Fruit fly (Drosophila melanogaster): ENCODE measurements around the gene Tango9.

Gene Tango9

DNA sequence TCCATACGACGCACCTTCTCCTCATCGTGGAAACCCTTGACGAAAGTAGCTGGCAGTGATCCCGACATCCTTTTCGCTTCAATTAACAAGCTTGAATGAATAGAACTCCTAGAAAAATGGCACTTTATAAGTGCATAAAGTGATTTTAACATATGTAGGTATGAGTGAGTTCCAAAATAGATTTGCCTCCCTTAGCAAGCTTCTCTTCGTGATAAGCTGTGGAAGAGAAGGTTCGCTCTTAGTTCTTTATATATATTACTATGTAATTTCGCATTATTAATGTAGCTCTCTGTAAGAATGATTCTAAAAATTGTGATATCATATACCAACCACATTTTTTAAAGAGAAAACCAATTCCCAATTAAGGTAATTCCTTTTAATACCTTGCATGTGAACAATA is 9.7 kb upstream of the Tango9 start, which contains the start of gene CG3397:
TSS of gene CG3397 (minus strand) at position 101 of the 400 bp plus-strand sequence.
- no peak for TF ChIP-seq rn (GFP tag; IDR thresholded peaks at IDR 0.05)
- TF ChIP-seq CG13204 (GFP tag; optimal IDR thresholded peaks at IDR 0.05), result no peak
- no peak for TF ChIP-seq CG34367 (tag; optimal IDR thresholded peaks at IDR 0.05)
- no peak for TF ChIP-seq CG12605 (GFP tag; IDR thresholded peaks at IDR 0.05)
- TF ChIP-seq D1 (tag; optimal IDR thresholded peaks at IDR 0.05), result no peak
- no peak for TF ChIP-seq fd96Ca (GFP tag; IDR thresholded peaks at IDR 0.05)
- no peak for TF ChIP-seq Pif1B (GFP tag; optimal IDR thresholded peaks at IDR 0.05)
- TF ChIP-seq Ets98B (GFP tag; IDR thresholded peaks at IDR 0.05), result no peak
- no peak for TF ChIP-seq Snoo (tag; optimal IDR thresholded peaks at IDR 0.05)
- no peak for TF ChIP-seq CG10348 (GFP tag; IDR thresholded peaks at IDR 0.05)
- no peak for TF ChIP-seq CG8301 (tag; optimal IDR thresholded peaks at IDR 0.05)

DNA sequence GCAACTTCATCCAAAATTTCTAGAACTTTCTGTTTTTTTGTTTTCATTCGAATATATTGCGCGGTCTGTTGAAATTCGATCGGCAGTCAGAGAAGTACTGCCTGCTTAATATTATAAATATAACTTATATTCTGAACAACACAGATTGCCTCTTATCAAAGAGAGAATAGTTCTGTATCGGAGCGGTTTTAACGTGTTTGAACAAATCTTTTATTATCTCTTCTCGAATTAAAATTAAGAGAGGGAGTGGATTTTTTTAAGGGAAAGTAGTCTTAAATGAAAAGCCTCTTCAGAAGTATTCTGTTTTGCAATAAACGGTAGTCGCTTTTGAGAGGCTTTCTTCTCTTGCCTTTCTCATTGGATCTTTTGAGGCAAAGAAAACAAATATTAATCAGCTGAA is 7.8 kb upstream of the Tango9 start:
- TF ChIP-seq D1 (tag; optimal IDR thresholded peaks at IDR 0.05) (peak; percentile 11), CG15710 (tag; optimal IDR thresholded peaks at IDR 0.05) (no peak)

DNA sequence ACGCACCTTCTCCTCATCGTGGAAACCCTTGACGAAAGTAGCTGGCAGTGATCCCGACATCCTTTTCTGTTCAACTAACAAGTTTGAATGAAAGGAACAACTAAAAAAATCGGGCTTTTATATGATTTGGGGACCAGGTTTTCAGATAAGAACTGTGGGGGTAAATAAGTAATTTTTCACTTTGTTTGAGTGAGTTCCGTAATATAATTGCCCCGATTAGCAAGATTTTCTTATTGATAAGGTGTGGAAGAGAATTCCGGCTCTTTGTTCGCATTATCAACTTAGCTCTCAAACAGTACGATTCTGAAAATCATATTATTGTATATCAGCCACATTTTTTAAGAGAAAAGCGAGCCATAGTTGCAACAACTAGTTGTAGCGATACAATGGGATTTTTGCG is 7.3 kb upstream of the Tango9 start, which contains the start of gene CG12224:
TSS of gene CG12224 (minus strand) at position 101 of the 400 bp plus-strand sequence.
- no peak for TF ChIP-seq CG10348 (GFP tag; IDR thresholded peaks at IDR 0.05)
- TF ChIP-seq CG8301 (tag; optimal IDR thresholded peaks at IDR 0.05), result no peak
- TF ChIP-seq Pif1B (GFP tag; optimal IDR thresholded peaks at IDR 0.05), result no peak
- TF ChIP-seq D1 (tag; optimal IDR thresholded peaks at IDR 0.05), result no peak
- TF ChIP-seq CG32121 (GFP tag; IDR thresholded peaks at IDR 0.05), result no peak
- TF ChIP-seq gl (tag; optimal IDR thresholded peaks at IDR 0.05), result no peak
- no peak for TF ChIP-seq CG4496 (GFP tag; IDR thresholded peaks at IDR 0.05)
- no peak for TF ChIP-seq CG8159 (tag; optimal IDR thresholded peaks at IDR 0.05)
- TF ChIP-seq CG14655 (GFP tag; optimal IDR thresholded peaks at IDR 0.05), result no peak
- TF ChIP-seq EcR (GFP tag; optimal IDR thresholded peaks at IDR 0.05), result no peak
- no peak for TF ChIP-seq CG13204 (GFP tag; optimal IDR thresholded peaks at IDR 0.05)
- no peak for TF ChIP-seq Snoo (tag; optimal IDR thresholded peaks at IDR 0.05)

DNA sequence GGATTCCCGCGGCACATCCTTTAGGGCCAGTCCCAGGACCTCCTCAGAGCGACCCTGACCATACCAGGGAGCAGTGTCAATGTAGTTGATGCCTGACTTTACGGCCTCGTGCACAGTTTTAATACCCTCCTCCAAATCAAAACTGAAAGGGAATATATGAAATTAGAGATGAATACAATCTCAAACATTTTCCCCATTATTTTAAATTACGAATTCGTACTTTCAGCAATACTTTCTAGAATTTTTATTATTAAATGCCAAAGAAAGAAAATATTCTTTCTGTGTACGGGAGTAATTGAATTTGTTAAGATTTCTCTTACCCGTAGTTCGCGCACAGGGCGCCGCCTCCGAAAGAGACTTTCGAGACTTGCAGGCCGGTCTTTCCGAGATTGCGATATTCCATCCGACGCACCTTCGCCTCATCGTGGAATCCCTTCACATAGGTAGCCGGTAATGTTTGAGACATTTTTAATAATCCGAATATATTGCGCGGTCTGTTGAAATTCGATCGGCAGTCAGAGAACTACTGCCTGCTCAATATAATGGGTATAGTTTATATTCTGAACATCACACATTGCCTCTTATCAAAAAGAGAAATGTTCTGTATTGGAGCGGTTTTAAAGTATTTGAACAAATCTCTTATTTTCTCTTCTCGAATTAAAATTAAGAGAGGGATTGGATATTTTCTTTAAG is 5.3 kb upstream of the Tango9 start, which contains the start of gene CG18547:
TSS of gene CG18547 (minus strand) at position 512 of the 693 bp plus-strand sequence.
- TF ChIP-seq CG32121 (GFP tag; IDR thresholded peaks at IDR 0.05) (no peak), rn (GFP tag; IDR thresholded peaks at IDR 0.05) (no peak), CG12605 (GFP tag; IDR thresholded peaks at IDR 0.05) (no peak), fd96Ca (GFP tag; IDR thresholded peaks at IDR 0.05) (no peak), D1 (tag; optimal IDR thresholded peaks at IDR 0.05) (no peak), CG13204 (GFP tag; optimal IDR thresholded peaks at IDR 0.05) (no peak), Ets98B (GFP tag; IDR thresholded peaks at IDR 0.05) (0 out of 2 replicates have a peak, but pooled peaks have one; percentile 31), CG15710 (tag; optimal IDR thresholded peaks at IDR 0.05) (peak; percentile 46), CG8301 (tag; optimal IDR thresholded peaks at IDR 0.05) (peak; percentile 57), Pif1A (GFP tag; optimal IDR thresholded peaks at IDR 0.05) (peak; percentile 22), CG8159 (tag; optimal IDR thresholded peaks at IDR 0.05) (peak; percentile 62), CG34367 (tag; optimal IDR thresholded peaks at IDR 0.05) (peak; percentile 42), EcR (GFP tag; optimal IDR thresholded peaks at IDR 0.05) (peak; percentile 15), Snoo (tag; optimal IDR thresholded peaks at IDR 0.05) (peak; percentile 31), gl (tag; optimal IDR thresholded peaks at IDR 0.05) (no peak), CG9948 (tag; optimal IDR thresholded peaks at IDR 0.05) (peak; percentile 51), CG17806 (tag; optimal IDR thresholded peaks at IDR 0.05) (peak; percentile 59), CG14655 (GFP tag; optimal IDR thresholded peaks at IDR 0.05) (peak; percentile 52), Pif1B (GFP tag; optimal IDR thresholded peaks at IDR 0.05) (peak; percentile 44), CG10348 (GFP tag; IDR thresholded peaks at IDR 0.05) (no peak), CG4496 (GFP tag; IDR thresholded peaks at IDR 0.05) (peak; percentile 68; the same call in 2 of the 3 replicates)

DNA sequence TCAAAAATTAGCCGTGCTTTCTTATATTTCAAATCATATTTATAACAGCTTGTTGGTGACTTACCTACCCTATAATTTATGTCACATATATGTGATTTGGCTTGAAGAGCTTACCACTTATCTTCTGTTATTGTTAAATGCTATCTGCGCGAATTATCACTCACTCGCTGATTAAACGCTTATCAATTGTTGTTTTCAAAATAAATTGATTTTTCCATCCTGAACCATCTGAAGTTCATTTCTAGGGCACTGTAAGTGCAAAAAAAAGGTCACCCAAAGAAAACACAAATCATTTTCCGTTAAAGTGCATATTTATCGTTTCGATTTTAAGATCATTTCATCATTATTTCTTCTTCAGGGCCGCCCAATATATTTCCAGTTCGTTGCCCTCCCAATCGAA is 3.6 kb upstream of the Tango9 start:
- no peak for TF ChIP-seq CG12605 (GFP tag; IDR thresholded peaks at IDR 0.05)
- no peak for TF ChIP-seq rn (GFP tag; IDR thresholded peaks at IDR 0.05)
- no peak for TF ChIP-seq CG13204 (GFP tag; optimal IDR thresholded peaks at IDR 0.05)
- no peak for TF ChIP-seq CG10348 (GFP tag; IDR thresholded peaks at IDR 0.05)
- no peak for TF ChIP-seq CG9948 (tag; optimal IDR thresholded peaks at IDR 0.05)
- TF ChIP-seq Snoo (tag; optimal IDR thresholded peaks at IDR 0.05), result no peak
- no peak for TF ChIP-seq D1 (tag; optimal IDR thresholded peaks at IDR 0.05)
- no peak for TF ChIP-seq fd96Ca (GFP tag; IDR thresholded peaks at IDR 0.05)
- TF ChIP-seq CG8159 (tag; optimal IDR thresholded peaks at IDR 0.05), result no peak
- no peak for TF ChIP-seq Pif1A (GFP tag; optimal IDR thresholded peaks at IDR 0.05)
- TF ChIP-seq Ets98B (GFP tag; IDR thresholded peaks at IDR 0.05), result no peak
- TF ChIP-seq CG14655 (GFP tag; optimal IDR thresholded peaks at IDR 0.05), result no peak
- no peak for TF ChIP-seq Pif1B (GFP tag; optimal IDR thresholded peaks at IDR 0.05)
- no peak for TF ChIP-seq CG17806 (tag; optimal IDR thresholded peaks at IDR 0.05)
- no peak for TF ChIP-seq CG8301 (tag; optimal IDR thresholded peaks at IDR 0.05)
- TF ChIP-seq gl (tag; optimal IDR thresholded peaks at IDR 0.05), result no peak

DNA sequence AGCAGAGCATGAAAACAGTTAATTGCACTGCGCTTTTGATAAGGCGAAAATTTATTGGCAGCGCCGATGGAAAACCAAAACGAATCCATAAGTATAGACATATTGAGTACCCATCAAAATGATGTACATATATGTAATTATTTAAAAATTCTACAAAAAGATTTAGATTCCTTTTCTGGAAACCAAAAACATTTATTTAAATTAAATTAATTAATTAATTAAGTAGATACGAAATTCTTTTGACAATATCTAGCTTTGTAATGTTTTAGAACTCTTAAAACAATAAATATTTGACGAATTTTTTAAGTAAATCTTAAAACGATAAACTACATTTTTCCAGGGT is 2.6 kb upstream of the Tango9 start:
- TF ChIP-seq CG10348 (GFP tag; IDR thresholded peaks at IDR 0.05) (no peak), Ets98B (GFP tag; IDR thresholded peaks at IDR 0.05) (no peak), CG12605 (GFP tag; IDR thresholded peaks at IDR 0.05) (0 out of 2 replicates have a peak, but pooled peaks have one; percentile 31), fd96Ca (GFP tag; IDR thresholded peaks at IDR 0.05) (no peak), EcR (GFP tag; optimal IDR thresholded peaks at IDR 0.05) (no peak), Pif1A (GFP tag; optimal IDR thresholded peaks at IDR 0.05) (no peak), CG9948 (tag; optimal IDR thresholded peaks at IDR 0.05) (peak; percentile 28), CG32121 (GFP tag; IDR thresholded peaks at IDR 0.05) (no peak), CG13204 (GFP tag; optimal IDR thresholded peaks at IDR 0.05) (no peak), D1 (tag; optimal IDR thresholded peaks at IDR 0.05) (peak; percentile 18), CG8159 (tag; optimal IDR thresholded peaks at IDR 0.05) (peak; percentile 31), CG17806 (tag; optimal IDR thresholded peaks at IDR 0.05) (peak; percentile 7), CG8301 (tag; optimal IDR thresholded peaks at IDR 0.05) (peak; percentile 21), Pif1B (GFP tag; optimal IDR thresholded peaks at IDR 0.05) (no peak), CG15710 (tag; optimal IDR thresholded peaks at IDR 0.05) (no peak), CG4496 (GFP tag; IDR thresholded peaks at IDR 0.05) (no peak), Snoo (tag; optimal IDR thresholded peaks at IDR 0.05) (no peak), gl (tag; optimal IDR thresholded peaks at IDR 0.05) (no peak), CG34367 (tag; optimal IDR thresholded peaks at IDR 0.05) (no peak), CG14655 (GFP tag; optimal IDR thresholded peaks at IDR 0.05) (peak; percentile 41), rn (GFP tag; IDR thresholded peaks at IDR 0.05) (no peak)

Data from whole organism, pupa.